Worm (Caenorhabditis elegans) whole organism, late embryonic: Measurements from ENCODE around the gene nhr-253.

Source experiments
- nfya-1 ChIP-seq: sonication (generic microtip); optimal IDR thresholded peaks from 2 replicates; lab custom pipeline; 2017; ENCODE audit warnings: missing genetic modification characterization, mild to moderate bottlenecking, missing compliant biosample characterization, antibody characterized with exemption, moderate library complexity
- nhr-11 ChIP-seq: fragments of 150-350 bp; optimal IDR thresholded peaks from 2 replicates; lab custom pipeline; 2014; ENCODE audit warnings: missing biosample characterization, missing genetic modification characterization
- tbx-2 ChIP-seq: sonication (generic microtip); optimal IDR thresholded peaks from 2 replicates; lab custom pipeline; 2016; ENCODE audit warnings: missing genetic modification characterization, missing compliant biosample characterization

DNA sequence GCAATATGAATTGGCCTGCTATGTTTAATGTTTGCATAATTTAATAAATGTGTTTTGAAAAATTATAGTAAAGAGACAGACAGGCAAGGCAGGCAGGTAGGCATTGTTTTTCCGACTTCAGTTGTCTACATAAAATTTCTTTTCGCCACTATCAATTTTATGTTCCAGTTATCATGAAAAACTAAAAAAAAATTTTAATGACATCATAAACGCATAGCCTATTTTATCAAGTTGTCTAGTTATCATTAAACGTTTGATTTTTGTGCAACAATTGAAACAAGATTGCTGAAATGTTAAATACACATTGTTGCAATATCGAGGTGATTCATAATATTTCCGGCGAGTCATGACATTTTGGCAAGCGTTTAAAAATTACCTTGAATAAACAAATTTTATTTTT lies 18.7 kb downstream of the nhr-253 start:
- no peak for TF ChIP-seq tbx-2
- no peak for TF ChIP-seq nhr-11 (tag; lab: Kevin White, UChicago)
- no peak for TF ChIP-seq nfya-1 (tag; lab: Kevin White, UChicago)
